Comparison of ENCODE assay signal across 1 fruit fly cellular context in the genomic region with DNA sequence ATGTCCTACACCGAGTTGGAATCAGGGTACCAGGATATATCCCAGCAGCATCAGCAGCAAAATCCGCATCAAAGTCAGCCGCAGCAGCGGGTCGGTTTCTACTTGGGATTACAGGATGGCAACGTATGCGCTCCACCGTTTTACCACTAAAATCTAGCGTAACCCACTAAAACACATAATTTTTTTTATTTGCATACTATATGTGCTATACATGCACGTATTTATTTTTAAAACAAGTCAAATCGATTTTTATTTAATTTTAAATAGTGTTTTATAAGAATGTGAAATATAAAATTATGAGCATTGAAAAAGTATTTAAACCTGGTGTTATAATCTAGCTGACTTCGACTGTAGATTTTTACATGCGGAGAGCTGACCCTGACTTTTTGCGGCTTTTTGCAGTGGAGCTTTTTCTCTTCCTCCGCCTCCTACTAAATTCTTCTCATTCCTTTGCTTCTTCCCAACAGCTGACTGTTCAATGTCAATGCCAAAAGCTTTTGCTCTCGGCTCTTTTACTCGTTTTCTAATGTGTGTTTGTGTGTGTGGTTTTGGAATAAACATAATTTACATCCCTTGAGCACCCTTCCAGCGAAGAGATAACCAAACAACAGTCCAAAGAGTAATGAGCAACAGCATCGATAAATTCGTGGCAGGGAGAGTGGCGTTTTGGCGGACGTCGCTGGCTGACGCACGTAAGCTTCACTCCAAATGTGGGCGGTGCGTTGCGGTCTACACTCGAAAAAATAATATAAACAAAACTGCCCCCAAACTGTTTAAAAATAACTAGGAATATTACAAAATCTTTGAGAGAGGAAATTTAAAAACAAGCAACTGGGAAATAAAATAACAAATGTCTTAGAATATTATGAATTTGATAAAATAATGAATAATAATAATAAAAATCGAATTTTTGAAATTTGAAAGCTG.
TF ChIP-seq lines count a peak whose summit lies in the region.

No protein-coding gene starts in this region.

TF ChIP-seq in whole organism, embryonic, 481 proteins besides CTCF, POLR2A, EP300 and RAD21 (continued from another document and continues in another):
- TF ChIP-seq Lpt (GFP tag; optimal IDR thresholded peaks at IDR 0.05; lab: Kevin White, UChicago) (no peak), CG43689 (GFP tag; IDR thresholded peaks at IDR 0.05; lab: Robert Waterston, UW) (no peak), crol (GFP tag; IDR thresholded peaks at IDR 0.05; lab: Robert Waterston, UW) (no peak), Eip74EF (GFP tag; optimal IDR thresholded peaks at IDR 0.05; lab: Kevin White, UChicago) (no peak), vnd (GFP tag; IDR thresholded peaks at IDR 0.05; lab: Robert Waterston, UW; ENCODE audit: partially characterized antibody) (no peak), Dek (tag; optimal IDR thresholded peaks at IDR 0.05; lab: Kevin White, UChicago) (peak; percentile 43), lilli (GFP tag; optimal IDR thresholded peaks at IDR 0.05; lab: Kevin White, UChicago) (peak; percentile 1), Hr51 (GFP tag; optimal IDR thresholded peaks at IDR 0.05; lab: Kevin White, UChicago) (peak in 1 of 2 experiments; percentile 62), maf-S (GFP tag; optimal IDR thresholded peaks at IDR 0.05; lab: Kevin White, UChicago) (no peak), her (GFP tag; optimal IDR thresholded peaks at IDR 0.05; lab: Kevin White, UChicago) (no peak), Nf-YA (GFP tag; IDR thresholded peaks at IDR 0.05; lab: Robert Waterston, UW) (no peak), CG9437 (GFP tag; optimal IDR thresholded peaks at IDR 0.05; lab: Kevin White, UChicago) (no peak), odd (GFP tag; optimal IDR thresholded peaks at IDR 0.05; lab: Kevin White, UChicago) (no peak), CG4360 (GFP tag; IDR thresholded peaks at IDR 0.05; lab: Robert Waterston, UW) (no peak), lola (GFP tag; optimal IDR thresholded peaks at IDR 0.05; lab: Kevin White, UChicago) (no peak), CG16779 (GFP tag; IDR thresholded peaks at IDR 0.05; lab: Robert Waterston, UW) (no peak), CG17912 (GFP tag; optimal IDR thresholded peaks at IDR 0.05; lab: Kevin White, UChicago) (no peak), CG4282 (GFP tag; optimal IDR thresholded peaks at IDR 0.05; lab: Kevin White, UChicago) (no peak), CG6854 (GFP tag; optimal IDR thresholded peaks at IDR 0.05; lab: Kevin White, UChicago) (no peak), MTF-1 (GFP tag; optimal IDR thresholded peaks at IDR 0.05; lab: Kevin White, UChicago; ENCODE audit: borderline replicate concordance) (no peak), CG6689 (GFP tag; IDR thresholded peaks at IDR 0.05; lab: Robert Waterston, UW) (peak; percentile 41; the same call in 1 of the 2 replicates), gt (GFP tag; IDR thresholded peaks at IDR 0.05; lab: Robert Waterston, UW) (no peak), HLHmδ (GFP tag; optimal IDR thresholded peaks at IDR 0.05; lab: Kevin White, UChicago) (no peak), nerfin-2 (GFP tag; IDR thresholded peaks at IDR 0.05; lab: Robert Waterston, UW; ENCODE audit: partially characterized antibody) (no peak), bab2 (GFP tag; optimal IDR thresholded peaks at IDR 0.05; lab: Kevin White, UChicago) (no peak), CG15696 (tag; optimal IDR thresholded peaks at IDR 0.05; lab: Kevin White, UChicago) (no peak), Doc3 (GFP tag; IDR thresholded peaks at IDR 0.05; lab: Robert Waterston, UW; ENCODE audit: partially characterized antibody) (no peak), pzg (GFP tag; optimal IDR thresholded peaks at IDR 0.05; lab: Kevin White, UChicago) (no peak), CG11504 (tag; optimal IDR thresholded peaks at IDR 0.05; lab: Kevin White, UChicago) (peak; percentile 65), CG9609 (GFP tag; optimal IDR thresholded peaks at IDR 0.05; lab: Kevin White, UChicago) (no peak), CG11085 (GFP tag; IDR thresholded peaks at IDR 0.05; lab: Robert Waterston, UW) (no peak), CG2875 (GFP tag; optimal IDR thresholded peaks at IDR 0.05; lab: Kevin White, UChicago) (no peak), lab (GFP tag; optimal IDR thresholded peaks at IDR 0.05; lab: Kevin White, UChicago) (peak; percentile 57), psq (GFP tag; optimal IDR thresholded peaks at IDR 0.05; lab: Kevin White, UChicago) (no peak), Rx (GFP tag; IDR thresholded peaks at IDR 0.05; lab: Robert Waterston, UW) (no peak), dimm (GFP tag; IDR thresholded peaks at IDR 0.05; lab: Robert Waterston, UW) (no peak), stwl (tag; optimal IDR thresholded peaks at IDR 0.05; lab: Kevin White, UChicago) (no peak), ase (GFP tag; IDR thresholded peaks at IDR 0.05; lab: Robert Waterston, UW) (peak; percentile 19; the same call in 1 of the 3 replicates), ato (GFP tag; IDR thresholded peaks at IDR 0.05; lab: Robert Waterston, UW; ENCODE audit: partially characterized antibody) (no peak), Atf-2 (GFP tag; optimal IDR thresholded peaks at IDR 0.05; lab: Kevin White, UChicago) (no peak), Ets97D (GFP tag; optimal IDR thresholded peaks at IDR 0.05; lab: Kevin White, UChicago) (no peak), Deaf1 (tag; optimal IDR thresholded peaks at IDR 0.05; lab: Kevin White, UChicago) (peak; percentile 68), CG3163 (GFP tag; optimal IDR thresholded peaks at IDR 0.05; lab: Kevin White, UChicago) (peak; percentile 64), scrt (GFP tag; optimal IDR thresholded peaks at IDR 0.05; lab: Kevin White, UChicago) (peak; percentile 44), HLH3B (GFP tag; IDR thresholded peaks at IDR 0.05; lab: Robert Waterston, UW) (peak; percentile 60), ac (GFP tag; optimal IDR thresholded peaks at IDR 0.05; lab: Kevin White, UChicago) (no peak), bsh (GFP tag; optimal IDR thresholded peaks at IDR 0.05; lab: Kevin White, UChicago) (peak in 1 of 2 experiments; percentile 54), CG31365 (tag; optimal IDR thresholded peaks at IDR 0.05; lab: Kevin White, UChicago) (no peak), tio (GFP tag; optimal IDR thresholded peaks at IDR 0.05; lab: Kevin White, UChicago) (no peak), CG9876 (GFP tag; optimal IDR thresholded peaks at IDR 0.05; lab: Kevin White, UChicago) (no peak), CG1529 (GFP tag; optimal IDR thresholded peaks at IDR 0.05; lab: Kevin White, UChicago) (no peak), CG4617 (GFP tag; optimal IDR thresholded peaks at IDR 0.05; lab: Kevin White, UChicago; ENCODE audit: borderline replicate concordance) (no peak), D (optimal IDR thresholded peaks at IDR 0.05; lab: Kevin White, UChicago) (no peak), D (GFP tag; optimal IDR thresholded peaks at IDR 0.05; lab: Kevin White, UChicago) (no peak), pho (GFP tag; optimal IDR thresholded peaks at IDR 0.05; lab: Kevin White, UChicago) (no peak), Hmr (GFP tag; optimal IDR thresholded peaks at IDR 0.05; lab: Kevin White, UChicago) (peak; percentile 52), CG3407 (GFP tag; optimal IDR thresholded peaks at IDR 0.05; lab: Kevin White, UChicago) (no peak), Stat92E (GFP tag; optimal IDR thresholded peaks at IDR 0.05; lab: Kevin White, UChicago) (no peak), Drgx (GFP tag; IDR thresholded peaks at IDR 0.05; lab: Robert Waterston, UW) (no peak), CG11398 (GFP tag; optimal IDR thresholded peaks at IDR 0.05; lab: Kevin White, UChicago) (no peak), CG10431 (GFP tag; optimal IDR thresholded peaks at IDR 0.05; lab: Kevin White, UChicago) (no peak), CG11247 (GFP tag; IDR thresholded peaks at IDR 0.05; lab: Robert Waterston, UW) (peak; percentile 44), CG31388 (GFP tag; optimal IDR thresholded peaks at IDR 0.05; lab: Kevin White, UChicago) (no peak), gem (tag; optimal IDR thresholded peaks at IDR 0.05; lab: Kevin White, UChicago) (peak; percentile 70), CG7839 (tag; optimal IDR thresholded peaks at IDR 0.05; lab: Kevin White, UChicago) (peak; percentile 59), dysf (GFP tag; IDR thresholded peaks at IDR 0.05; lab: Robert Waterston, UW) (peak; percentile 56; the same call in 2 of the 3 replicates), C15 (GFP tag; IDR thresholded peaks at IDR 0.05; lab: Robert Waterston, UW) (no peak), CG7963 (GFP tag; IDR thresholded peaks at IDR 0.05; lab: Robert Waterston, UW; ENCODE audit: partially characterized antibody) (no peak), CG17328 (GFP tag; IDR thresholded peaks at IDR 0.05; lab: Robert Waterston, UW) (peak; percentile 55; the same call in 1 of the 2 replicates), Meics (GFP tag; optimal IDR thresholded peaks at IDR 0.05; lab: Kevin White, UChicago) (peak; percentile 55), Gug (GFP tag; IDR thresholded peaks at IDR 0.05; lab: Robert Waterston, UW) (no peak; the same call in 3 of the 4 replicates), gfzf (GFP tag; optimal IDR thresholded peaks at IDR 0.05; lab: Kevin White, UChicago) (no peak), CG4404 (GFP tag; IDR thresholded peaks at IDR 0.05; lab: Robert Waterston, UW) (no peak), CG32767 (GFP tag; IDR thresholded peaks at IDR 0.05; lab: Robert Waterston, UW) (no peak), kah (GFP tag; optimal IDR thresholded peaks at IDR 0.05; lab: Kevin White, UChicago) (no peak), CG18764 (GFP tag; optimal IDR thresholded peaks at IDR 0.05; lab: Kevin White, UChicago) (no peak), CG5245 (GFP tag; optimal IDR thresholded peaks at IDR 0.05; lab: Kevin White, UChicago) (no peak), stc (GFP tag; IDR thresholded peaks at IDR 0.05; lab: Robert Waterston, UW) (no peak), CG10147 (GFP tag; optimal IDR thresholded peaks at IDR 0.05; lab: Kevin White, UChicago) (peak; percentile 12), aop (GFP tag; IDR thresholded peaks at IDR 0.05; lab: Robert Waterston, UW) (no peak), zfh2 (GFP tag; optimal IDR thresholded peaks at IDR 0.05; lab: Kevin White, UChicago) (peak; percentile 17), sug (tag; optimal IDR thresholded peaks at IDR 0.05; lab: Kevin White, UChicago) (peak; percentile 73), Fer1 (GFP tag; optimal IDR thresholded peaks at IDR 0.05; lab: Kevin White, UChicago) (no peak), D19B (GFP tag; optimal IDR thresholded peaks at IDR 0.05; lab: Kevin White, UChicago) (no peak), unc-4 (GFP tag; IDR thresholded peaks at IDR 0.05; lab: Robert Waterston, UW; ENCODE audit: partially characterized antibody) (no peak), Dref (GFP tag; IDR thresholded peaks at IDR 0.05; lab: Robert Waterston, UW) (no peak), zen2 (GFP tag; IDR thresholded peaks at IDR 0.05; lab: Robert Waterston, UW; ENCODE audit: partially characterized antibody) (0 out of 3 replicates have a peak, but pooled peaks have one; percentile 14), Nf-YC (tag; optimal IDR thresholded peaks at IDR 0.05; lab: Kevin White, UChicago) (no peak), croc (GFP tag; conservative IDR thresholded peaks at IDR 0.05; lab: Robert Waterston, UW) (no peak), CHES-1-like (GFP tag; optimal IDR thresholded peaks at IDR 0.05; lab: Kevin White, UChicago) (no peak), ftz-f1 (GFP tag; optimal IDR thresholded peaks at IDR 0.05; lab: Kevin White, UChicago) (peak; percentile 90), Hr39 (optimal IDR thresholded peaks at IDR 0.05; lab: Kevin White, UChicago) (no peak), CG17802 (tag; optimal IDR thresholded peaks at IDR 0.05; lab: Kevin White, UChicago) (no peak), BtbVII (GFP tag; optimal IDR thresholded peaks at IDR 0.05; lab: Kevin White, UChicago) (peak; percentile 26), Trl (optimal IDR thresholded peaks at IDR 0.05; lab: Kevin White, UChicago) (peak; percentile 21 to 77), Trl (GFP tag; optimal IDR thresholded peaks at IDR 0.05; lab: Kevin White, UChicago) (no peak), CG18262 (tag; optimal IDR thresholded peaks at IDR 0.05; lab: Kevin White, UChicago) (peak; percentile 46), CG14014 (GFP tag; IDR thresholded peaks at IDR 0.05; lab: Robert Waterston, UW) (peak; percentile 51; the same call in 1 of the 2 replicates), CG9817 (tag; optimal IDR thresholded peaks at IDR 0.05; lab: Kevin White, UChicago) (no peak), ranshi (GFP tag; IDR thresholded peaks at IDR 0.05; lab: Robert Waterston, UW) (0 out of 2 replicates have a peak, but pooled peaks have one; percentile 39), Ptx1 (GFP tag; IDR thresholded peaks at IDR 0.05; lab: Robert Waterston, UW) (peak; percentile 68), Oaz (GFP tag; IDR thresholded peaks at IDR 0.05; lab: Robert Waterston, UW) (no peak), B-H1 (GFP tag; IDR thresholded peaks at IDR 0.05; lab: Robert Waterston, UW) (peak; percentile 42; the same call in 1 of the 3 replicates), emc (GFP tag; optimal IDR thresholded peaks at IDR 0.05; lab: Kevin White, UChicago) (no peak), CrebB (tag; optimal IDR thresholded peaks at IDR 0.05; lab: Kevin White, UChicago) (no peak), CG7745 (tag; optimal IDR thresholded peaks at IDR 0.05; lab: Kevin White, UChicago) (no peak), Side (GFP tag; optimal IDR thresholded peaks at IDR 0.05; lab: Kevin White, UChicago) (no peak), tna (GFP tag; IDR thresholded peaks at IDR 0.05; lab: Robert Waterston, UW; ENCODE audit: partially characterized antibody) (no peak), ERR (GFP tag; optimal IDR thresholded peaks at IDR 0.05; lab: Kevin White, UChicago) (peak; percentile 11), CG33557 (GFP tag; optimal IDR thresholded peaks at IDR 0.05; lab: Kevin White, UChicago) (no peak), CG1233 (GFP tag; optimal IDR thresholded peaks at IDR 0.05; lab: Kevin White, UChicago) (no peak), mam (GFP tag; optimal IDR thresholded peaks at IDR 0.05; lab: Kevin White, UChicago) (no peak), Dfd (GFP tag; optimal IDR thresholded peaks at IDR 0.05; lab: Kevin White, UChicago) (no peak), vvl (GFP tag; IDR thresholded peaks at IDR 0.05; lab: Robert Waterston, UW) (peak; percentile 56; the same call in 1 of the 2 replicates), B-H2 (GFP tag; optimal IDR thresholded peaks at IDR 0.05; lab: Kevin White, UChicago) (no peak), Doc2 (GFP tag; IDR thresholded peaks at IDR 0.05; lab: Robert Waterston, UW) (no peak), PHDP (tag; optimal IDR thresholded peaks at IDR 0.05; lab: Kevin White, UChicago) (peak; percentile 70), mirr (GFP tag; optimal IDR thresholded peaks at IDR 0.05; lab: Kevin White, UChicago) (peak; percentile 44), ssp (GFP tag; IDR thresholded peaks at IDR 0.05; lab: Robert Waterston, UW) (no peak), kay (GFP tag; optimal IDR thresholded peaks at IDR 0.05; lab: Kevin White, UChicago) (no peak), sob (GFP tag; IDR thresholded peaks at IDR 0.05; lab: Robert Waterston, UW) (peak; percentile 49), Atf6 (GFP tag; IDR thresholded peaks at IDR 0.05; lab: Robert Waterston, UW) (peak; percentile 22; the same call in 1 of the 2 replicates)
